Fruit fly (Drosophila melanogaster): ENCODE data around the gene aus.

The aus gene

DNA sequence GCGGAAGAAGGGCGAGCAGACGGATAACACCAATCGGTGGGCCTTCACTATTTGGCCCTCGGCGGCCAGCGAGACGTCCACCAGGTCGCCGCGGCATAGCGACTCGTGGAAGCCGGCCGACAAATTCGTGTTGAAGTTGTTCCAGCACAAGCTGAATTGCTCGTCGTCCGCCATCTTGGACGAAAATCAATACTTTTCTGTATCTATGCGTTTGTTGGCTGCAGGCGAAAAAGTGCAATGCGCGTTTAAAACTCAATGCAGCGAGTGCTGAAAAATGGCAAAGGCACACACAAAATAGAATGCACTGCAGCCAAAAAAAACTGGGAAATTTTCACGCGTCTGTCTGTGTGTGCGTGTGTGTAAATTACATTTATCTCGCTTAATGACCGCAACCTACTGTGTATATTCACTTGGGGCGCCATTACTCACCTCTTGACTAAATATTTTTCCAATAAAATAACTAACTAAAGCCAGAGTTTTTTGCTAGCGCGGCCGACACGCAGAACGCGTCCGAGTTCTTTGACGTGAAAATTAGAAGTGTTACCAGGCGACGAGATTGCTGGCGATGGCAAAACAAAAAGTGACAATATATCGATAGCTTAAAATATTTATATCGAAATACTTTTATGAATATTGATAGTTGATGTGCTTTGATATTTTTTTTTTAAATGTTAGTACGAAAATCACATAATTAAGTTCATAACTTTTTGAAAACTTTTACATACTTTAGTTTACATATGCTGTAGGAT lies 27.6 kb upstream of the aus start (continued):
- TF ChIP-seq Aef1 (GFP tag; IDR thresholded peaks at IDR 0.05) = no peak
- TF ChIP-seq CG10274 (GFP tag; optimal IDR thresholded peaks at IDR 0.05) = no peak
- no peak for TF ChIP-seq Deaf1 (tag; optimal IDR thresholded peaks at IDR 0.05)
- TF ChIP-seq CG17612 (GFP tag; IDR thresholded peaks at IDR 0.05) = no peak
- TF ChIP-seq CG17385 (GFP tag; optimal IDR thresholded peaks at IDR 0.05) = no peak
- TF ChIP-seq hbn (GFP tag; IDR thresholded peaks at IDR 0.05; ENCODE audit: partially characterized antibody) = peak; percentile 88
- TF ChIP-seq tap (tag; optimal IDR thresholded peaks at IDR 0.05) = no peak
- TF ChIP-seq CG12104 (GFP tag; optimal IDR thresholded peaks at IDR 0.05) = no peak
- TF ChIP-seq CG31365 (tag; optimal IDR thresholded peaks at IDR 0.05) = no peak
- TF ChIP-seq cato (GFP tag; optimal IDR thresholded peaks at IDR 0.05; ENCODE audit: borderline replicate concordance) = no peak
- no peak for TF ChIP-seq crol (GFP tag; IDR thresholded peaks at IDR 0.05)
- no peak for TF ChIP-seq Hmr (GFP tag; optimal IDR thresholded peaks at IDR 0.05)
- TF ChIP-seq gfzf (GFP tag; optimal IDR thresholded peaks at IDR 0.05) = peak; percentile 51
- no peak for TF ChIP-seq Oli (tag; optimal IDR thresholded peaks at IDR 0.05)
- no peak for TF ChIP-seq CG11247 (GFP tag; IDR thresholded peaks at IDR 0.05)
- TF ChIP-seq CoRest (tag; optimal IDR thresholded peaks at IDR 0.05) = peak; percentile 24
- no peak for TF ChIP-seq CG7987 (GFP tag; optimal IDR thresholded peaks at IDR 0.05)
- no peak for TF ChIP-seq Hr39 (optimal IDR thresholded peaks at IDR 0.05)
- no peak for TF ChIP-seq CG9817 (tag; optimal IDR thresholded peaks at IDR 0.05)
- no peak for TF ChIP-seq ken (GFP tag; IDR thresholded peaks at IDR 0.05)
- no peak for TF ChIP-seq cas (GFP tag; IDR thresholded peaks at IDR 0.05)
- TF ChIP-seq Med (GFP tag) = peak; percentile 81
- peak; percentile 67 for TF ChIP-seq CG4617 (GFP tag; optimal IDR thresholded peaks at IDR 0.05; ENCODE audit: borderline replicate concordance)
- TF ChIP-seq CG17829 (tag; optimal IDR thresholded peaks at IDR 0.05) = no peak
- TF ChIP-seq Stat92E (GFP tag; optimal IDR thresholded peaks at IDR 0.05) = peak in 1 of 3 experiments; percentile 11
- peak; percentile 27 for TF ChIP-seq Meics (GFP tag; optimal IDR thresholded peaks at IDR 0.05)
- TF ChIP-seq dpn (GFP tag; optimal IDR thresholded peaks at IDR 0.05) = peak in 1 of 2 experiments; percentile 30
- TF ChIP-seq CG1792 (GFP tag; optimal IDR thresholded peaks at IDR 0.05) = no peak
- peak; percentile 47 for TF ChIP-seq CG12659 (GFP tag; optimal IDR thresholded peaks at IDR 0.05)
- no peak for TF ChIP-seq CG4707 (GFP tag; optimal IDR thresholded peaks at IDR 0.05)
- TF ChIP-seq Nf-YB (GFP tag; optimal IDR thresholded peaks at IDR 0.05) = peak; percentile 71
- TF ChIP-seq otp (GFP tag; IDR thresholded peaks at IDR 0.05) = no peak
- TF ChIP-seq CG1647 (GFP tag; optimal IDR thresholded peaks at IDR 0.05) = no peak
- no peak for TF ChIP-seq Trl (optimal IDR thresholded peaks at IDR 0.05)
- TF ChIP-seq Trl (GFP tag; optimal IDR thresholded peaks at IDR 0.05) = no peak
- TF ChIP-seq CG6254 (GFP tag; optimal IDR thresholded peaks at IDR 0.05) = no peak
- peak; percentile 38 for TF ChIP-seq HmgZ (tag; optimal IDR thresholded peaks at IDR 0.05)
- no peak for TF ChIP-seq CG10431 (GFP tag; optimal IDR thresholded peaks at IDR 0.05)
- TF ChIP-seq Bteb2 (GFP tag; optimal IDR thresholded peaks at IDR 0.05) = no peak
- TF ChIP-seq CG3407 (GFP tag; optimal IDR thresholded peaks at IDR 0.05) = no peak
- peak; percentile 13 for TF ChIP-seq Fer1 (GFP tag; optimal IDR thresholded peaks at IDR 0.05)
- peak; percentile 27 for TF ChIP-seq CG1233 (GFP tag; optimal IDR thresholded peaks at IDR 0.05)
- peak; percentile 36 for TF ChIP-seq Ssrp (tag; optimal IDR thresholded peaks at IDR 0.05)
- TF ChIP-seq CG10979 (tag; optimal IDR thresholded peaks at IDR 0.05) = no peak
- TF ChIP-seq CG2129 (GFP tag; IDR thresholded peaks at IDR 0.05; ENCODE audit: partially characterized antibody) = peak; percentile 67
- no peak for TF ChIP-seq lmd (GFP tag; IDR thresholded peaks at IDR 0.05)
- TF ChIP-seq shn (GFP tag; optimal IDR thresholded peaks at IDR 0.05) = no peak
- no peak for TF ChIP-seq nau (GFP tag; optimal IDR thresholded peaks at IDR 0.05)
- peak; percentile 47 for TF ChIP-seq Dp (GFP tag; optimal IDR thresholded peaks at IDR 0.05)
- TF ChIP-seq HLH54F (GFP tag; optimal IDR thresholded peaks at IDR 0.05) = no peak

Data from whole organism, embryonic.